Worm (Caenorhabditis elegans): ENCODE results near the gene uaf-2.
A peak's percentile ranks its signal among the peaks of the same experiment; 100 is the strongest.

The uaf-2 gene

DNA sequence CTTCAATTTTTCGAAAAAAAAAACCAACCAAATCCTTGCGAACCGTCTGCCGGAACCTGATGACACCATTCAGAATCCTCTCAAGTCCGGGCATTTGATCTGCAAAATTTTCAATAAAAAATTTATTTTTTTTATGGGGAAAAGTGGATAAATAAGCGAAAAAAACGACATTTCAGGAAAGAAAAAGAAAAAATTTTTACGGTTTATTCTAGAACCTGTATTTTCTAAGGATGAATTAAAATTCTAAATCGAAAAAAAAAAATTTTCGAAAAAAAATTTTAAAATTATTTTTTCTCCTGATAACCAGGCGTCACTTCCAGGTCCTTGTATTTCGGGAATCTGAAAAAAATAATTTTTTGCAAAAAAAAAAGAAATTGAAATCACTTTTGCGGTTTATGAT lies 18.4 kb downstream of the uaf-2 start, which contains the start of gene bca-2:
bca-2 (minus strand) TSS at position 101 of the 400 bp plus-strand sequence.
- TF ChIP-seq ceh-28 (tag; optimal IDR thresholded peaks at IDR 0.05) = no peak
- no peak for TF ChIP-seq lin-15B (tag; optimal IDR thresholded peaks at IDR 0.05)
- TF ChIP-seq ama-1 (optimal IDR thresholded peaks at IDR 0.05) = no peak
- TF ChIP-seq sea-2 (GFP tag; optimal IDR thresholded peaks at IDR 0.05) = no peak

DNA sequence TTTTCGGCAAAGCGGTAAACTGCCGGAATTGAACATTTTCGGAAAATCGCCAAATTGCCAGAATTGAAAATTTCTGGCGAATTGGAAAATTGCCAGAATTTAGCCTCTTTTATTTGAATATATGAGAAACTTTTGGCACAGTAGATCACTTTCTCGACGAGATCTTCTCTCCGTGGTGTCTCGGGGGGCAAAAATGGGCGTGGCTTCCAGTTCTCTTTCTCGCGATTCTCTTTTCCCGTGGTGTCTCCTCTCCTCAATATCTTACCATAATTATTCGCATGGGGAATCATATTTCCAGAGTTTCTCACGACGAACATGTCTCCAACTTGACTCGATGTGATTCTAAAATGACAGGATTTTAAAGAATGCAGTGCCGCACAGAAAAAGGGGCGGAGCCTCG lies 19.5 kb downstream of the uaf-2 start:
- no peak for TF ChIP-seq skn-1 (tag; optimal IDR thresholded peaks at IDR 0.05)
- no peak for TF ChIP-seq hmg-11 (tag; optimal IDR thresholded peaks at IDR 0.05)
- no peak for TF ChIP-seq nhr-28 (tag; optimal IDR thresholded peaks at IDR 0.05)
- TF ChIP-seq lin-15B (tag; optimal IDR thresholded peaks at IDR 0.05) = no peak
- no peak for TF ChIP-seq nhr-67 (tag; optimal IDR thresholded peaks at IDR 0.05)
- TF ChIP-seq snpc-4 (tag; optimal IDR thresholded peaks at IDR 0.05) = no peak
- TF ChIP-seq daf-12 (tag; optimal IDR thresholded peaks at IDR 0.05) = no peak

DNA sequence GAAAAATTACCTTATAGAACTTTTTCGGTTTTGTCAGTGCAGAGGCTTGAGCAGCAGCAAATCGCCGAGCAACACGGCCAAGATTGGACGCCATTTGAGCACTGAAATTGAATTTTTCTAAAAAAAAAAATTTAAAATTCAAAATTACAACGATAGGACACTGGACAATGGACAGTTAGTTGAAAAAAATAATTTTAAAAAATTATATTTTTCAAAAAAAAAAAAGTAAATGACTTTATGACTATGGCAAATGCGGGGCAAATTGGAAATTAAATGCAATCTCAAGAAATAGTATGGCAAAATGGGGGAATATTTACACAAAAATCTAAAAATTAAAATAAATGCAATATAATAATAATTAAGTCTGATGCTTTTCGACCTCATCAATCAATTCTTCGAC lies 22.4 kb downstream of the uaf-2 start, which contains the start of gene Y116A8C.27:
Y116A8C.27 (minus strand) TSS at position 101 of the 400 bp plus-strand sequence.
- TF ChIP-seq nhr-237 (tag; optimal IDR thresholded peaks at IDR 0.05) (no peak), nhr-25 (tag; optimal IDR thresholded peaks at IDR 0.05) (no peak), ceh-16 (tag; optimal IDR thresholded peaks at IDR 0.05) (no peak), ztf-4 (tag; optimal IDR thresholded peaks at IDR 0.05) (no peak), unc-62 (GFP tag; optimal IDR thresholded peaks at IDR 0.05) (no peak), pqm-1 (tag; optimal IDR thresholded peaks at IDR 0.05) (no peak), ama-1 (optimal IDR thresholded peaks at IDR 0.05) (no peak), elt-1 (tag; optimal IDR thresholded peaks at IDR 0.05) (no peak), ceh-28 (tag; optimal IDR thresholded peaks at IDR 0.05) (no peak), unc-39 (tag; optimal IDR thresholded peaks at IDR 0.05) (no peak), R02D3.7 (tag; optimal IDR thresholded peaks at IDR 0.05) (no peak), nhr-11 (tag; optimal IDR thresholded peaks at IDR 0.05) (no peak), egl-5 (tag; optimal IDR thresholded peaks at IDR 0.05) (no peak), elt-2 (tag; optimal IDR thresholded peaks at IDR 0.05) (no peak), nhr-43 (tag; optimal IDR thresholded peaks at IDR 0.05; ENCODE audit: poor library complexity, severe bottlenecking) (no peak), lin-39 (tag; optimal IDR thresholded peaks at IDR 0.05) (no peak)

DNA sequence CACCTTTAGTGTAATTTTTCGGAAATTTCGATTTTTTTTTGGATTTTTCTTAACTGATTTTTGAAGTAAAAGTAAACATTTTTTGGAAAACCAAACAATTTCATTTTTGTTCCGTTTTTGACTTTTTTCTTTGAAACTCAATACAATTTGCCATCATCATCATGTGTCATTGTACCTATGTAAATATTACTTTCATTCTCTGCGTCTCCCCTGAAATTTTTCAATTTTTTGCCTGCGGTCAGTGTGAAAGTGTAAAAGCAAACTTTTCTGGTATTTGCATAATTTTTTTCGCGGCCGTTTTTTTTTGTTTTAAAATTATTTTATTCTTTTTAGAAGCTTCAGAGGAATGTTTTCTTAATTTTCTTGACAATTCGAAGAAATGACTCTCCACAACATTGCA lies 24.9 kb downstream of the uaf-2 start, which contains the start of gene Y116A8C.29:
Y116A8C.29 (plus strand) TSS at position 328 of the 400 bp plus-strand sequence.
- TF ChIP-seq lin-39 (tag; optimal IDR thresholded peaks at IDR 0.05) = no peak
- TF ChIP-seq pha-4 (tag; optimal IDR thresholded peaks at IDR 0.05) = peak; percentile 91

DNA sequence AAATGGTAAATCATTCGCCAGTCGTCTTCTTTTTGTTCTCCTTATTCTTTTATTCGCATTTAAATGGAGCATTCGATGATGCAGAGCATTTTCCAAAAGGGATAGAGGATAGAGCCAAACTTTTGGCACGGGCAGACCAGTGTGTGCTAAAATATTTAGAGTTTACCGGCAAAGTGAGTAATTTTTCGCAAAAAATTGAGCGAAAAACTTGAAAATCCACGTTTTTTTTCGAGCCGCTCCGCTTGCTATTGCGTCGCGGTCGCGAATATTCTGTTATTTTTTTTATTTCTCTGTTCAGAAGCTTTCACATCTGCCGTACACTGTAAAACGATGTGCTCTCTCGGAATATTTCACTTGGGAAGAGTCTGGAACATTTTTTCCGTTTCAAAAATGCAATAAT lies 29.7 kb downstream of the uaf-2 start, which contains the start of gene Y116A8C.43:
Y116A8C.43 (plus strand) TSS at position 3 of the 400 bp plus-strand sequence.
- TF ChIP-seq pha-4 (tag; optimal IDR thresholded peaks at IDR 0.05) = peak; percentile 3
- TF ChIP-seq nfya-1 (tag; optimal IDR thresholded peaks at IDR 0.05; ENCODE audit: insufficient read depth) = no peak
- no peak for TF ChIP-seq skn-1 (tag; optimal IDR thresholded peaks at IDR 0.05)
- TF ChIP-seq elt-2 (tag; optimal IDR thresholded peaks at IDR 0.05) = peak; percentile 7
- peak; percentile 13 for TF ChIP-seq ama-1 (optimal IDR thresholded peaks at IDR 0.05)
- TF ChIP-seq nhr-43 (tag; optimal IDR thresholded peaks at IDR 0.05; ENCODE audit: poor library complexity, severe bottlenecking) = peak; percentile 4

DNA sequence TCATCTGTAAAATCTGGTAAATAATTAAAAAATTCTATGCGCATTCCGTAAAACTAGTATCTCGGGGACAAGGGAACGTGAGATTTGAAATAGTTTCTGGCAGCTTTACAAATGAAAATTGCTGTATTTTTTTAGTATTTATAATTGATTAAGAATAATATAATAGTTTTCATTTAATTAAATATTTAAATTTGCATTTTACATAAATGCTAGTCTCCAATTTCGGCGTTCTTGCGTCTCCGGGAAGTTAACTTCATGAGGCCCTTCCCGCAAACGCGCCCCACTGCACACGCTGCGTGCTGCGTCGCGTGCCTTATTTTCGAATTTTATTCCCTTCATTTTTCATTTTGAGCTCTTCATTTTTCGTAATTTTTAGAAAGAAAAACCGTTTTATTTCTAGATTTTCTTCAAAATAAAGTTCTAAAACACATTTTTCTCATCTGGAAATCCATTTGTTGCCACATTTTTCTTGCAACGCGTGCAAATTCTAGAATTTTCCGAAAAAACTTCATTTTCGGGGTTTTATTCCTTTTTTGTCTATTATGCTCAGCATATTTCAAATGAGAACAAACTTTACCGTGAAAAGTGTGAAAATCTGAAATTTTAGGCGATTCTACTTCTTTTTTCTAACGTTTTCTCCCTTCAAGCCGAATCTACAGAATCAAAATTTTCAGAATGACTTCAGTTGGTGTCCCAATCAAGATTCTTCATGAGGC lies 31.0 kb downstream of the uaf-2 start, which contains the start of the genes snx-13 and snr-1:
snx-13 (minus strand) TSS at position 55 of the 716 bp plus-strand sequence.
snr-1 (plus strand) TSS at position 666 of the 716 bp plus-strand sequence.
- TF ChIP-seq ceh-28 (tag; optimal IDR thresholded peaks at IDR 0.05) = peak; percentile 22
- TF ChIP-seq lin-15B (tag; optimal IDR thresholded peaks at IDR 0.05) = peak; percentile 91
- TF ChIP-seq ztf-4 (tag; optimal IDR thresholded peaks at IDR 0.05) = no peak
- TF ChIP-seq hmg-11 (tag; optimal IDR thresholded peaks at IDR 0.05) = peak; percentile 82
- no peak for TF ChIP-seq ZK546.5 (tag; optimal IDR thresholded peaks at IDR 0.05)
- peak; percentile 73 for TF ChIP-seq nhr-23 (tag; optimal IDR thresholded peaks at IDR 0.05)
- TF ChIP-seq ceh-9 (tag; optimal IDR thresholded peaks at IDR 0.05) = no peak
- TF ChIP-seq pqm-1 (tag; optimal IDR thresholded peaks at IDR 0.05) = peak; percentile 1
- peak; percentile 77 for TF ChIP-seq nfya-1 (tag; optimal IDR thresholded peaks at IDR 0.05; ENCODE audit: insufficient read depth)
- peak; percentile 29 for TF ChIP-seq R02D3.7 (tag; optimal IDR thresholded peaks at IDR 0.05)
- no peak for TF ChIP-seq egl-27 (tag; optimal IDR thresholded peaks at IDR 0.05)
- peak; percentile 19 for TF ChIP-seq fkh-10 (GFP tag; optimal IDR thresholded peaks at IDR 0.05)
- TF ChIP-seq jun-1 (tag; optimal IDR thresholded peaks at IDR 0.05) = no peak
- TF ChIP-seq ztf-11 (tag; optimal IDR thresholded peaks at IDR 0.05) = no peak
- no peak for TF ChIP-seq zag-1 (tag; optimal IDR thresholded peaks at IDR 0.05)
- TF ChIP-seq nhr-11 (tag; optimal IDR thresholded peaks at IDR 0.05) = no peak
- peak; percentile 56 for TF ChIP-seq lsy-12 (tag; optimal IDR thresholded peaks at IDR 0.05)
- TF ChIP-seq egl-5 (tag; optimal IDR thresholded peaks at IDR 0.05) = no peak
- no peak for TF ChIP-seq ceh-16 (tag; optimal IDR thresholded peaks at IDR 0.05)
- TF ChIP-seq snpc-4 (tag; optimal IDR thresholded peaks at IDR 0.05) = peak; percentile 43
- TF ChIP-seq aly-2 (tag; optimal IDR thresholded peaks at IDR 0.05) = no peak
- TF ChIP-seq pha-4 (tag; optimal IDR thresholded peaks at IDR 0.05) = peak; percentile 85
- TF ChIP-seq nhr-25 (tag; optimal IDR thresholded peaks at IDR 0.05) = peak; percentile 41
- peak; percentile 55 for TF ChIP-seq lin-39 (tag; optimal IDR thresholded peaks at IDR 0.05)
- TF ChIP-seq elt-1 (tag; optimal IDR thresholded peaks at IDR 0.05) = no peak
- peak; percentile 52 for TF ChIP-seq elt-2 (tag; optimal IDR thresholded peaks at IDR 0.05)
